Worm (Caenorhabditis elegans): Measurements from ENCODE around the gene W09C2.10.

DNA sequence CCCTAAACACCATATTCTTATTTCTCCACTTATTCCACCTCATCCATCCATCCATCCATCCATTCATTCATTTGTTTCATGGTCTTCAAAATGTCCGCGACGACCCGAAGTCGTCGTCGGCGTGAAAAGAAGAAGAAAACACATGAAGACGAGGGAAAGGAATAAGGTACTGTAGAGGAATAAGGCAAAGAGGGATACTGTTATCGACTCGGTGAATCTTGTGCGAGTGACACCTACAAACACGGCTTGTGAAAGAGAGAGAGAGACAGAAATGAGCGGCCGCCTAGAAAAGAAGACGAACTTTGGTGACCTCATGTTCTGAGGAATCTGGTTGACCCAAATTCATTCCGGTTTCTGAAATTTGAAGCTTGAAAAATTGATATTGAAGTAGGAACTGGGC lies 15.8 kb downstream of the W09C2.10 start:
- TF ChIP-seq lir-3 (tag; optimal IDR thresholded peaks at IDR 0.05) (no peak), T26A8.4 (GFP tag; IDR thresholded peaks at IDR 0.05) (no peak), fkh-10 (GFP tag; optimal IDR thresholded peaks at IDR 0.05) (no peak), hmg-1.1 (GFP tag; IDR thresholded peaks at IDR 0.05) (no peak), ama-1 (optimal IDR thresholded peaks at IDR 0.05) (no peak)
